Worm (Caenorhabditis elegans): ENCODE data around the gene act-3.

act-3 gene

DNA sequence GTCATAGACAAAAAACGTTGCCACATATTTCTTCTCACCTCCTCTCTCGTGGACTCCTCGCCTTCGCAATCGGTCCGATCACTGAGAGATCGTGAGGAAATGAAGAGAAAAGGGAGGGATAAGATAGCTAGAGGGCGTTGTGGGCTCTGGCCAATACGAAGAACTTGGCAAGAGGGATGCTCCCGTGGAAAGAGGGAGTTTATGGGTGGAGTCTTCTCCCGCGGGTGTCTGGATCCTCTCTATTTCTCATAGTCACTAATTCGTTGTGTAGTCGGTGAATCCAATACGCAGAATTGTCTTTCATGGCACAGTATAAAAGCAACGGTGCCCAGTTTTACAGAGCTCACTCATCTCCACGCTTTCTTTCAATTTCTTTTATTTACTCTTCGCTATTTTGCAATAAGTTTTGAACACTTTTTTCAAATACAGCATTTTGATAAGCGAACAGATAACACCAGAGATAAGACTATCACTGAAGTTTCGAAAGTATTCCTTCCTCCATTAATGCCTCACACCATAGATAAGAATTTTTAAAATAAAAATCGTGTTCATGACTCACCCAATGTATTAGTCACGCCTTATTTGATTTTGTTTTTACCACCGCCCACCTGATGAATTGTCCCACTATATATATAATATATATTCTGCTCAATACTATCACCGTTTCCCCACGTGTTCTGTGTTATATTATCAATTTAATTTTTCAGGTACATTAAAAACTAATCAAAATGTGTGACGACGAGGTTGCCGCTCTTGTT is 6.2 kb upstream of the act-3 start, which contains the start of gene act-1:
Gene act-1 (plus strand): TSS at position 708 of the 758 bp plus-strand sequence.
- TF ChIP-seq flt-1 (GFP tag; IDR thresholded peaks at IDR 0.05) (0 out of 2 replicates have a peak, but pooled peaks have one; percentile 27), ztf-29 (GFP tag; IDR thresholded peaks at IDR 0.05) (no peak)

ce11 chrV:11078874-11079273 is 4.6 kb upstream of the act-3 start:
- TF ChIP-seq T22C8.4 (GFP tag; IDR thresholded peaks at IDR 0.05) = no peak
- TF ChIP-seq ztf-29 (GFP tag; IDR thresholded peaks at IDR 0.05) = no peak
- TF ChIP-seq flt-1 (GFP tag; IDR thresholded peaks at IDR 0.05) = no peak
- no peak for TF ChIP-seq cog-1 (tag; optimal IDR thresholded peaks at IDR 0.05)
- no peak for TF ChIP-seq tab-1 (GFP tag; IDR thresholded peaks at IDR 0.05)
- no peak for TF ChIP-seq ref-1 (GFP tag; conservative IDR thresholded peaks at IDR 0.05)
- no peak for TF ChIP-seq ztf-23 (GFP tag; IDR thresholded peaks at IDR 0.05)

DNA sequence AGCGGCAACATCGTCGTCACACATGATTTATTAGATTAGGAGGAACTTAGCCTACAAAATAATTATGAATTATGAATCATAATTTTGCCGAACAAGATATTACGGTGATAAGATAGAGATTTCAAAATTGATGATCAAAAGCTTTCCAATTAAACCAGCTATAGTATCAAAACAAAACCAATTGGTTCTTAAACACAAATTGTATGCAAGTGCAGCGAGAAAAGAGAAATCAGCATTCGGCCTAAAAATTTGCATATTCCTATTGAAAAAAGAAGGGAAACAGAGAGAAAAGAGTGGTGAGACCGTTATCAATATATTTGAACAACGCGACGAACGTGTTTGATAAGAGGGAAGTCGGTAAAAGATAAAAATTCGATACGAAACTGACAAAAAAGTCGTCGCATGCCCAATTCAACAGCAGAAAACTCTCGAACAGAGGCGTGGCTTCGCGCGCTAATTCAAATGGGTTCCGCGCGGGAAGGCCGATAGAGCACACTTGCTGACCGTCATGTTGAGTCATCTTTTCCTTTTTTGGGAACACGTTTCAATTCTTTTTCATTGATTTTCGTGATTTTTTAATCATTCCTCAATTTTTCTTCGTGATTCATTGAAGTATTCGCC is 3.9 kb upstream of the act-3 start, which contains the start of gene act-2:
Gene act-2 (minus strand): TSS at position 51 of the 621 bp plus-strand sequence.
- TF ChIP-seq cog-1 (tag; optimal IDR thresholded peaks at IDR 0.05) (peak; percentile 28), T22C8.4 (GFP tag; IDR thresholded peaks at IDR 0.05) (no peak), med-1 (GFP tag; optimal IDR thresholded peaks at IDR 0.05; ENCODE audit: insufficient read depth) (no peak), flt-1 (GFP tag; IDR thresholded peaks at IDR 0.05) (peak; percentile 53; the same call in 1 of the 2 replicates), ztf-23 (GFP tag; IDR thresholded peaks at IDR 0.05) (peak; percentile 14; the same call in 1 of the 2 replicates)

DNA sequence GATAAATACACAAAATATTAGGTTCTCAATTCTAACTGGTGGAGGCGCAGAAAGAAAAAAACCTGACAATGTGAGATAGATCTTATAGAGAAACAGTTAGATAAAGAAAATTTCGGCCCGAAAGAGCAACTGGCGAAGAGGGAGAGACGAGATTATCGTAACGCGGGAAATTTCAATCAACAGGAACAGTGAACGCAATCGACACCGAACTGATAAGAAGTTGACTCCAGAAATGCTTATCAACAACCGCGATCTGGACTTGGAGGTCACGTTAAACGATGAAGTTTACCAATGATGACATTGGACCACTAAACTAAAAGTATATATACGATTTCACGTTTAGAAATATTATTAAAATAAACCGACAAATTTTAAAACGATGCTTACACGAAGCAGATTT is 2.1 kb upstream of the act-3 start:
- TF ChIP-seq tab-1 (GFP tag; IDR thresholded peaks at IDR 0.05) (no peak), ztf-23 (GFP tag; IDR thresholded peaks at IDR 0.05) (no peak), klf-2 (GFP tag; conservative IDR thresholded peaks at IDR 0.05) (no peak), ztf-29 (GFP tag; IDR thresholded peaks at IDR 0.05) (no peak), med-1 (GFP tag; optimal IDR thresholded peaks at IDR 0.05; ENCODE audit: insufficient read depth) (no peak), flt-1 (GFP tag; IDR thresholded peaks at IDR 0.05) (no peak)

- no peak for TF ChIP-seq klf-2 (GFP tag; conservative IDR thresholded peaks at IDR 0.05)
- no peak for TF ChIP-seq med-1 (GFP tag; optimal IDR thresholded peaks at IDR 0.05; ENCODE audit: insufficient read depth)
- no peak for TF ChIP-seq ztf-29 (GFP tag; IDR thresholded peaks at IDR 0.05)
- TF ChIP-seq tab-1 (GFP tag; IDR thresholded peaks at IDR 0.05) = no peak
- TF ChIP-seq T22C8.4 (GFP tag; IDR thresholded peaks at IDR 0.05) = no peak
- TF ChIP-seq ztf-23 (GFP tag; IDR thresholded peaks at IDR 0.05) = no peak
- no peak for TF ChIP-seq cog-1 (tag; optimal IDR thresholded peaks at IDR 0.05)
- no peak for TF ChIP-seq ref-1 (GFP tag; conservative IDR thresholded peaks at IDR 0.05)
- TF ChIP-seq flt-1 (GFP tag; IDR thresholded peaks at IDR 0.05) = no peak
Observed at ce11 chrV:11076028-11076402, 1.7 kb upstream of the act-3 start.

ce11 chrV:11075209-11076027 is 1.1 kb upstream of the act-3 start:
- TF ChIP-seq T22C8.4 (GFP tag; IDR thresholded peaks at IDR 0.05) (no peak), ref-1 (GFP tag; conservative IDR thresholded peaks at IDR 0.05) (no peak), ztf-23 (GFP tag; IDR thresholded peaks at IDR 0.05) (no peak), klf-2 (GFP tag; conservative IDR thresholded peaks at IDR 0.05) (no peak), cog-1 (tag; optimal IDR thresholded peaks at IDR 0.05) (no peak), flt-1 (GFP tag; IDR thresholded peaks at IDR 0.05) (peak; percentile 48; the same call in 1 of the 2 replicates), tab-1 (GFP tag; IDR thresholded peaks at IDR 0.05) (no peak)

ce11 chrV:11073354-11073753 is 944 bp downstream of the act-3 start:
- TF ChIP-seq med-1 (GFP tag; optimal IDR thresholded peaks at IDR 0.05; ENCODE audit: insufficient read depth) (no peak), cog-1 (tag; optimal IDR thresholded peaks at IDR 0.05) (no peak), ztf-23 (GFP tag; IDR thresholded peaks at IDR 0.05) (no peak), ztf-29 (GFP tag; IDR thresholded peaks at IDR 0.05) (no peak), ref-1 (GFP tag; conservative IDR thresholded peaks at IDR 0.05) (no peak), tab-1 (GFP tag; IDR thresholded peaks at IDR 0.05) (no peak), klf-2 (GFP tag; conservative IDR thresholded peaks at IDR 0.05) (no peak), T22C8.4 (GFP tag; IDR thresholded peaks at IDR 0.05) (no peak), flt-1 (GFP tag; IDR thresholded peaks at IDR 0.05) (no peak)

DNA sequence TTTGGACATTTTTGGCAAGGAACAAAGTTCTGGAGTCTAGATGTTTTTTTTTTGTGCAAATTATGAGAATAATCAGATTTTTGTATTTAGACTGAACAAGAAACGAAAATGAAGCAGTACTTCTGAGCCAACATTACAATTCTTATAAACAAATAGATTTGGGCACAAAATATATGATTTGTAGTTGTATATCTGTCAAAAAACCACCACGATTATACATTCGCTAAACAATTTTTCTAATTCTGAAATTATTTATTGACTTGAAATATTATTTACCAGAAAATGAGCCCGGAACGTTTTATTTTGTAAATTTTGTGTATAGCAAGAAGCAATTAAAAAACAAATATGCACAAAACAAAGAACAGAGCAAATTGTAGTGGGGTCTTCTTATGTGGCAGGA is 2.8 kb downstream of the act-3 start:
- TF ChIP-seq tab-1 (GFP tag; IDR thresholded peaks at IDR 0.05) = no peak
- no peak for TF ChIP-seq med-1 (GFP tag; optimal IDR thresholded peaks at IDR 0.05; ENCODE audit: insufficient read depth)
- TF ChIP-seq T22C8.4 (GFP tag; IDR thresholded peaks at IDR 0.05) = no peak

DNA sequence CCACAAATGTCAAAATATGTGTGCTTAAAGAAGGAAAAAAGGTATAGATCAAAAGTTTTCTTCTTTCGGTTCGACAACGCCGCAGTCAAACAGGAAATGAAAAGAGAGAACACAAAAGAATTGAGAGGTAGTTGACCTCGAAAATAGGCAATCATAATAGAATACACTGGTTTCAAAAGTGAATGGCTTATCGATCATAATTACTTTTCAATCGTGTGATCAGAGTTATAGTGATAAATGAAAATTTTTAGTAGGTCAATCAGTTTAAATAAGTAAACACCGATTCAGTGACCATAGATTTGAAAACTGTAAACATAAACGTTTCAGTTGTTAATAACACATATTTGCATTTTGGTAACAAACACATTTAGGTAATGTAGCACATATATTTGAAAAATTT is 3.9 kb downstream of the act-3 start:
- TF ChIP-seq T22C8.4 (GFP tag; IDR thresholded peaks at IDR 0.05) (no peak), cog-1 (tag; optimal IDR thresholded peaks at IDR 0.05) (no peak)

DNA sequence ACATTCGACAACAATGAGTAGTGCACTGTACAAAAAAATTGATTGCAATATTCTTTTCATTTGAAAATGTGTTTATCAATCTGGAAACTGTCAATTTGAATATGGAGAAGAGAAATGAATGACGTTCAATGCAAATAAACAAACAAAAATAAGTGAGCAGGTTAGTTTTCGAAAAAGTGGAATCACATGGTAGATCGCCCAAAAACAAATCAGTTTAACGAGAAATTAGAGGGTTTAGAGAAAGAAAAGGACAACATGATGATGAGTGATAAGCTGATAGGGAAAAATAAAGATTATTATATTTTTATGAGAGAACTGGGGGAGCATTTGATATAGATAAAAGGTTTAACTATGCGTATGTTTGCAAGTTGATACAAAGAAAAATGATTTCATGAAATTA is 5.0 kb downstream of the act-3 start, which contains the start of gene T04C12.8:
Gene T04C12.8 (minus strand): TSS at position 82 of the 400 bp plus-strand sequence.
- TF ChIP-seq ref-1 (GFP tag; conservative IDR thresholded peaks at IDR 0.05) = no peak
- no peak for TF ChIP-seq cog-1 (tag; optimal IDR thresholded peaks at IDR 0.05)
- TF ChIP-seq ztf-23 (GFP tag; IDR thresholded peaks at IDR 0.05) = no peak
- TF ChIP-seq flt-1 (GFP tag; IDR thresholded peaks at IDR 0.05) = no peak
- TF ChIP-seq klf-2 (GFP tag; conservative IDR thresholded peaks at IDR 0.05) = no peak
- no peak for TF ChIP-seq ztf-29 (GFP tag; IDR thresholded peaks at IDR 0.05)
- no peak for TF ChIP-seq T22C8.4 (GFP tag; IDR thresholded peaks at IDR 0.05)
- TF ChIP-seq med-1 (GFP tag; optimal IDR thresholded peaks at IDR 0.05; ENCODE audit: insufficient read depth) = no peak
- no peak for TF ChIP-seq tab-1 (GFP tag; IDR thresholded peaks at IDR 0.05)
